Worm (Caenorhabditis elegans) whole organism, mixed stage, embryonic: ENCODE measurements around the gene trx-1.
A peak's percentile ranks its signal among the peaks of the same experiment; 100 is the strongest.

Experiments used
- M03D4.4 ChIP-seq: sonication (generic microtip); optimal IDR thresholded peaks from 2 replicates; lab custom pipeline; 2017; ENCODE audit warnings: mild to moderate bottlenecking, missing genetic modification characterization, missing compliant biosample characterization
- blmp-1 ChIP-seq: fragments of 150-350 bp; optimal IDR thresholded peaks from 2 replicates; lab custom pipeline; 2014; ENCODE audit warnings: missing biosample characterization, missing genetic modification characterization
- ceh-43 ChIP-seq: fragments of 200-800 bp; sonication (Bioruptor generic); optimal IDR thresholded peaks from 2 replicates; lab custom pipeline; 2018; ENCODE audit warnings: mild to moderate bottlenecking, missing genetic modification characterization, moderate library complexity, missing compliant biosample characterization
- ceh-83 ChIP-seq: fragments of 200-800 bp; sonication (Bioruptor generic); optimal IDR thresholded peaks from 2 replicates; lab custom pipeline; 2018; ENCODE audit warnings: mild to moderate bottlenecking, missing genetic modification characterization, missing compliant biosample characterization
- ces-1 ChIP-seq: fragments of 150-350 bp; optimal IDR thresholded peaks from 2 replicates; lab custom pipeline; 2014; ENCODE audit warnings: missing biosample characterization, missing genetic modification reagents, missing genetic modification characterization
- cnd-1 ChIP-seq: fragments of 200-800 bp; sonication (Bioruptor generic); optimal IDR thresholded peaks from 2 replicates; lab custom pipeline; 2018; ENCODE audit warnings: mild to moderate bottlenecking, missing genetic modification characterization, missing compliant biosample characterization
- drap-1 ChIP-seq: fragments of 200-800 bp; sonication (Bioruptor generic); optimal IDR thresholded peaks from 3 replicates; lab custom pipeline; 2018; ENCODE audit warnings: mild to moderate bottlenecking, missing genetic modification characterization, missing compliant biosample characterization
- elt-1 ChIP-seq: sonication (generic microtip); optimal IDR thresholded peaks from 2 replicates; lab custom pipeline; 2017; ENCODE audit warnings: missing genetic modification characterization, mild to moderate bottlenecking, missing compliant biosample characterization, antibody characterized with exemption, moderate library complexity, borderline replicate concordance; ENCODE audit not compliant: insufficient read depth
- elt-3 ChIP-seq: fragments of 150-350 bp; optimal IDR thresholded peaks from 2 replicates; lab custom pipeline; 2014; ENCODE audit warnings: missing biosample characterization, missing genetic modification characterization
- flh-1 ChIP-seq: fragments of 200-800 bp; sonication (Bioruptor generic); optimal IDR thresholded peaks from 2 replicates; lab custom pipeline; 2018; ENCODE audit warnings: mild to moderate bottlenecking, missing genetic modification characterization, moderate library complexity, missing compliant biosample characterization
- ham-2 ChIP-seq: fragments of 200-800 bp; sonication (Bioruptor generic); optimal IDR thresholded peaks from 2 replicates; lab custom pipeline; 2018; ENCODE audit warnings: mild to moderate bottlenecking, missing genetic modification characterization, missing compliant biosample characterization
- hlh-1 ChIP-seq: fragments of 150-350 bp; optimal IDR thresholded peaks from 2 replicates; lab custom pipeline; 2014; ENCODE audit warnings: missing biosample characterization, missing genetic modification reagents, missing genetic modification characterization
- lin-32 ChIP-seq: fragments of 200-800 bp; sonication (Bioruptor generic); optimal IDR thresholded peaks from 2 replicates; lab custom pipeline; 2018; ENCODE audit warnings: mild to moderate bottlenecking, missing genetic modification characterization, missing compliant biosample characterization
- lsy-2 ChIP-seq: fragments of 150-350 bp; optimal IDR thresholded peaks from 2 replicates; lab custom pipeline; 2014; ENCODE audit warnings: missing biosample characterization, missing genetic modification characterization
- mab-5 ChIP-seq: fragments of 150-350 bp; optimal IDR thresholded peaks from 2 replicates; lab custom pipeline; 2014; ENCODE audit warnings: missing biosample characterization, missing genetic modification characterization
- mep-1 ChIP-seq: fragments of 150-350 bp; optimal IDR thresholded peaks from 2 replicates; lab custom pipeline; 2017; ENCODE audit warnings: missing biosample characterization, missing genetic modification reagents, missing genetic modification characterization, inconsistent platforms
- mls-2 ChIP-seq: sonication (generic microtip); optimal IDR thresholded peaks from 2 replicates; lab custom pipeline; 2016; ENCODE audit warnings: mild to moderate bottlenecking, missing genetic modification characterization, moderate library complexity, missing compliant biosample characterization
- nhr-2 ChIP-seq: fragments of 150-350 bp; optimal IDR thresholded peaks from 2 replicates; lab custom pipeline; 2014; ENCODE audit warnings: missing biosample characterization, missing genetic modification characterization
- nhr-237 ChIP-seq: fragments of 150-350 bp; optimal IDR thresholded peaks from 2 replicates; lab custom pipeline; 2014; ENCODE audit warnings: missing biosample characterization, missing genetic modification characterization
- nhr-28 ChIP-seq: fragments of 150-350 bp; optimal IDR thresholded peaks from 2 replicates; lab custom pipeline; 2014; ENCODE audit warnings: missing biosample characterization, missing genetic modification characterization
- pha-4 ChIP-seq: fragments of 150-350 bp; optimal IDR thresholded peaks from 2 replicates; lab custom pipeline; 2018; ENCODE audit warnings: missing biosample characterization, missing genetic modification reagents, missing genetic modification characterization
- snpc-4 ChIP-seq: fragments of 150-350 bp; optimal IDR thresholded peaks from 2 replicates; lab custom pipeline; 2014; ENCODE audit warnings: missing biosample characterization, missing genetic modification characterization
- sptf-1 ChIP-seq: sonication (generic microtip); optimal IDR thresholded peaks from 2 replicates; lab custom pipeline; 2017; ENCODE audit warnings: mild to moderate bottlenecking, missing genetic modification characterization, moderate library complexity, missing compliant biosample characterization
- tbx-8 ChIP-seq: fragments of 200-800 bp; sonication (Bioruptor generic); optimal IDR thresholded peaks from 2 replicates; lab custom pipeline; 2018; ENCODE audit warnings: mild to moderate bottlenecking, missing genetic modification characterization, moderate library complexity, missing compliant biosample characterization
- unc-120 ChIP-seq: sonication (generic microtip); optimal IDR thresholded peaks from 2 replicates; lab custom pipeline; 2017; ENCODE audit warnings: missing genetic modification characterization, missing compliant biosample characterization; ENCODE audit not compliant: poor library complexity, severe bottlenecking
- zip-8 ChIP-seq: fragments of 150-350 bp; optimal IDR thresholded peaks from 2 replicates; lab custom pipeline; 2014; ENCODE audit warnings: missing biosample characterization, missing genetic modification characterization

The trx-1 gene

DNA sequence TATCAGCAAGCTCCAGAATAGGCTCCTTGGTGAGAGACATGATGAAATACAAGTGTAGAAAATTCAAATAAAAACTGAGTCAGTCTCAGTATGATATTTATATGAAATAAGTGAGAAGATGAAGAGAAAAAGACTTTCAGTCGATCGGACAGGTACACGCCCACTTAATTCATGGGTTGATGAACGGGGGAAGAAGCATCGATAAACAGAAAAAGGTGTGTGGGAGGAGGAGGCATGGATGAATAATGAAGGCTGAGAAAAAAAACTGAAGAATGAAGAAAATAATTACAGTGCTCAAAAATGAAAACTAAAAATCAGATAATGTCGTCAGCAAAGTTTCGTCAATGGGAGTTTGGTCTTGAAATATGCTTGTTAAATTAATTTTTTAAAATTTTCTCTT, at the start of gene trx-1:
Gene trx-1 (minus strand): TSS at position 101 of the 400 bp plus-strand sequence.
- TF ChIP-seq unc-120 (no peak), nhr-2 (tag; lab: Kevin White, UChicago) (no peak), lsy-2 (tag; lab: Kevin White, UChicago) (no peak), nhr-237 (tag; lab: Kevin White, UChicago) (no peak)

ce11 chrII:7803174-7803573, 49.8 kb upstream of the trx-1 start:
- no peak for TF ChIP-seq ham-2 (GFP tag; lab: Kevin White, UChicago)
- TF ChIP-seq ces-1 (GFP tag; lab: Kevin White, UChicago) = peak; percentile 86
- TF ChIP-seq tbx-8 = no peak
- peak; percentile 62 for TF ChIP-seq elt-1
- TF ChIP-seq, all 35 proteins: peak for 2

DNA sequence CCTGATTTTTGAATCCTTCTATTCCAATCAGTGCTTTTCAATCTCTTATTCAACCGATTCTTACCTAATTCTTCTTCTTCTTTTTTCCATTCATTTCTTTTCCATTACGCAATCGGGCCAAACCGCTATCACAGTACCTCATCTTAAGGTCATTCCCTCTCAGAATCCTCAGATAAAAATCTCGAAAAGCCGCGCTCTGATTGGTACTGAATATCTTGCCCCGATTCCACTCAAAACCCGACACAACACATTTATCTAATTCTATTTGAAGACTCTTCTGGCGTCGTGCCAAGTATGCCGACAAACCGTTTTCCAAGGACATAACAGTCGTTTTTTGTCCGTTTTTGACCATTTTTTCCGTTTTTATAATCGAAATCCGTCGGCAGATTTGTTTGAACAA, 48.5 kb upstream of the trx-1 start:
- TF ChIP-seq nhr-2 (tag; lab: Kevin White, UChicago) (no peak), elt-1 (peak; percentile 97), zip-8 (tag; lab: Kevin White, UChicago) (peak; percentile 36), sptf-1 (tag; lab: Kevin White, UChicago) (no peak), ces-1 (GFP tag; lab: Kevin White, UChicago) (no peak), ceh-43 (GFP tag; lab: Kevin White, UChicago) (no peak), mab-5 (tag; lab: Kevin White, UChicago) (no peak), M03D4.4 (tag; lab: Kevin White, UChicago) (no peak), drap-1 (GFP tag; lab: Kevin White, UChicago) (no peak), lin-32 (GFP tag; lab: Kevin White, UChicago) (no peak), tbx-8 (no peak), hlh-1 (tag; lab: Kevin White, UChicago) (no peak), mls-2 (tag; lab: Kevin White, UChicago) (no peak)

DNA sequence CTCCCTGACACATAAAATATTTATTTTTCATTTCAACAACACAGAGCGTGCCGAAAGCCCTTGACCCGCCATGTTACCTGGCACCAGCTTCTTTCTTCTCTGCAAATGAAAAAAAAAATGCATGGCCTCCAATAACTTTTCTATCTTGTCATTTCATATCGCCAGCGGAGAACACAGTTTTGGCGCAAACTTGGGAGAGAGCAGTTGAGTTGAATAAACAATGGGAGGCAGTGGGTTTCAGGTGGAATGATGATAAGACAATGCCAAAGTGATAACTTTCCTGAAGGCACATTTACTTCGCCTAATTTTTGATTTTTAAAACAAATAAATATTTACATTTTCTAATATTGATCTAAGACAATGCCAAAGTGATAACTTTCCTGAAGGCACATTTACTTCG, 47.9 kb upstream of the trx-1 start:
- TF ChIP-seq nhr-28 (tag; lab: Kevin White, UChicago) (no peak), nhr-237 (tag; lab: Kevin White, UChicago) (no peak), lin-32 (GFP tag; lab: Kevin White, UChicago) (no peak), flh-1 (GFP tag; lab: Kevin White, UChicago) (no peak), mep-1 (tag; lab: Kevin White, UChicago) (no peak)

DNA sequence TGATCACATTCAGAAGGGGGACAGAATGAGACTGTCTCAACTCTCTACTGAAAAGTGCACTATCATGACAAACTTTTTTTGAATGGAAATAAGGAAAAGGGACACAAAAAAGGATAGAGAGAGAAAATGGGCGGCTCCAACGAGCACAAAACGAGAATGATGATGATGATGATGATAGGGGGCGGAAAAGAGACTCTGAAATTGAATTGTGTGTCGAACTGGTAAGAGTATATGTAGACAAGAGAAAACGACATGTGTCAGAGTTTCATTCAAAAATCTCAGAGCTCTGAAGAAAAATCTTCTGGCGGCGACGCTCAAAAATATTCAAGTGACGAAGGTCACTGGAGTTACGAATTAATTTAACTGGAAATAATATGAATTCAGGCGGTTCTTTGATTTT, 41.9 kb upstream of the trx-1 start:
- TF ChIP-seq M03D4.4 (tag; lab: Kevin White, UChicago) (no peak), tbx-8 (no peak), snpc-4 (tag; lab: Kevin White, UChicago) (no peak), flh-1 (GFP tag; lab: Kevin White, UChicago) (no peak), ces-1 (GFP tag; lab: Kevin White, UChicago) (peak; percentile 52), cnd-1 (tag; lab: Kevin White, UChicago) (no peak), elt-1 (no peak)

DNA sequence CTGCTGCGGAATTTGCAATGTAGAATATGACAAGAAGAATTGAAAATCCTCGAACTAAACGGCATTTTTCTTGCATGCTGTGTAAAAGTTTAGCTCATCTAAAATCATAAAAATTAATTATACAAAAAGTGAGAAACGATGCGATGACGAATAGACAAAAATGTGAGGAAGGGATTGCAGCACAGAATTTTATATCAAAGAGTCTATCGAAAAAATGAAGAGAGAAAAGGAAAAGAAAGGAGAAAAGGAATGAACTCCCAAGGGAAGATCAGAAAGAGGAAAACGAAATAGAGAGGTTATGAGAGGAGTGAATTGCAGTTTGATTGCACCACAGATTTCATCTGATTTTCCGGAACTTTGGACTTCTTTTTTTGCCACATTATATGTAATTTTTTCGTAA, 40.8 kb upstream of the trx-1 start, which contains the start of gene glr-4:
Gene glr-4 (minus strand): TSS at position 101 of the 400 bp plus-strand sequence.
- TF ChIP-seq ces-1 (GFP tag; lab: Kevin White, UChicago) (peak; percentile 5), sptf-1 (tag; lab: Kevin White, UChicago) (no peak)

- TF ChIP-seq blmp-1 (tag; lab: Kevin White, UChicago) (no peak), ceh-83 (GFP tag; lab: Kevin White, UChicago) (no peak), cnd-1 (tag; lab: Kevin White, UChicago) (no peak), drap-1 (GFP tag; lab: Kevin White, UChicago) (no peak), lsy-2 (tag; lab: Kevin White, UChicago) (no peak), nhr-237 (tag; lab: Kevin White, UChicago) (no peak), snpc-4 (tag; lab: Kevin White, UChicago) (no peak), mep-1 (tag; lab: Kevin White, UChicago) (no peak), elt-1 (no peak), M03D4.4 (tag; lab: Kevin White, UChicago) (no peak), sptf-1 (tag; lab: Kevin White, UChicago) (no peak), flh-1 (GFP tag; lab: Kevin White, UChicago) (no peak), ceh-43 (GFP tag; lab: Kevin White, UChicago) (no peak), pha-4 (tag; lab: Kevin White, UChicago) (no peak), elt-3 (no peak), nhr-2 (tag; lab: Kevin White, UChicago) (no peak), hlh-1 (tag; lab: Kevin White, UChicago) (no peak), zip-8 (tag; lab: Kevin White, UChicago) (no peak), unc-120 (no peak), tbx-8 (no peak)
These were observed 39.1 kb upstream of the trx-1 start for ce11 chrII:7792514-7792913.
